Fruit fly (Drosophila melanogaster): Measurements from ENCODE around the gene CG5021.

DNA sequence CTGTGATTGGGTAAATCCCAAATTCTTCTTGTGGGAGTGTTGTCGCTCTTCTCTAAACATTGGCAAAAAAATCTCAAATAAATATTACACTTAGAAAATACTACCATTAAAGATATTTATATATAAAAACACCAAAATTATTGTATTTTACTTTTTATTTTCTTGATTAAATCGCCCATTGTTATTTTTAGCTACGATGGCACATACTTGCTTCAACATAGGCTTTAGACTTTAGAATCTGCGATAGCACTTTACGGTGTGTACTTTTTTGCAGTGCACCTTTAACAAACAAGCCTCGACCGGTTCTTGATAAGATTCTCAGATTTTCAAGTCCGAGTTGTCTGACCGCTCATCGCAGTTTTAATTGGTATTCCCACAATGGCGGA, 12.0 kb upstream of the CG5021 start, which contains the start of gene GNBP3:
- TF ChIP-seq CG8478 (optimal IDR thresholded peaks at IDR 0.05) = no peak
- TF ChIP-seq CTCF (optimal IDR thresholded peaks at IDR 0.05) = no peak

Measured in S2 (cell line).